Worm (Caenorhabditis elegans): Measurements from ENCODE around the gene hmgr-1.
A peak's percentile ranks its signal among the peaks of the same experiment; 100 is the strongest.

The hmgr-1 gene

DNA sequence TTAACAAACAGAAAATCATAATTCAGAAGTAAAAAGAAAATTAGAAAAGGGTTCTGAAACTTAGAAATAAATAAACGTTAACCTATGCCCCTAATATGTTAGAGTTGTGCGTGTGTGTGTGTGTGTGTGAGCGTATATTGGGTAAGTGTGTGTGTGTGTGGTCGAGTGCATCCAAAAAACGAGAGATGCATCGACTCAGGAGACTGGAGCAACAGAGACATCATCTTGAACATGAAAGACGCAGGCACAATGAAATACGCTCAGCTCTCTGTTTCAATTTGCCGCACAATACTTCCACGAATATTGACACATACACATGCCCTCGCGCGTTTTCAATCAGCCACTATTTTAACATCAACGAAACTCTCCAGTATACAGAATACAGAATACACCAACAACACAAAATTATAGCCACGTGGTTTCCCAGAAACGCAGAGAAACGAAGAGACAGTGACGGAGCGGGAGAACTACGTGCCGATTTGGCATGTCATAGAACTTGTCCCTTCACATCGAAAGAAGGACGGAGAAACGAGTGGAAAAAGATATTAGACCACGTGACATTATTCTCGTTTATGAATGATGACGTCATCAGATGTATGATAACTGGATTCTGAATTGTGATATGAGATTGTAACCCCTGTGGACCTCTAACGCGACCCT lies 17.0 kb downstream of the hmgr-1 start (continued):
- TF ChIP-seq tlp-1 (tag; optimal IDR thresholded peaks at IDR 0.05) (no peak), zip-4 (GFP tag; optimal IDR thresholded peaks at IDR 0.05) (no peak), irx-1 (tag; optimal IDR thresholded peaks at IDR 0.05) (peak; percentile 64), nhr-84 (tag; optimal IDR thresholded peaks at IDR 0.05) (no peak), ama-1 (optimal IDR thresholded peaks at IDR 0.05) (no peak), nhr-19 (GFP tag; conservative IDR thresholded peaks at IDR 0.05) (peak; percentile 73), elt-3 (tag; optimal IDR thresholded peaks at IDR 0.05) (peak in 5 of 6 experiments; percentile 14 to 91 (median 53)), unc-86 (tag; optimal IDR thresholded peaks at IDR 0.05) (no peak), unc-130 (tag; optimal IDR thresholded peaks at IDR 0.05) (peak; percentile 17), ceh-8 (GFP tag; optimal IDR thresholded peaks at IDR 0.05) (peak; percentile 18), F16B12.6 (tag; optimal IDR thresholded peaks at IDR 0.05) (peak; percentile 27), sup-37 (GFP tag; optimal IDR thresholded peaks at IDR 0.05) (no peak), nhr-47 (tag; optimal IDR thresholded peaks at IDR 0.05) (peak; percentile 79), mep-1 (tag; optimal IDR thresholded peaks at IDR 0.05) (peak; percentile 90), C04F5.9 (tag; optimal IDR thresholded peaks at IDR 0.05) (peak; percentile 4), unc-98 (GFP tag; IDR thresholded peaks at IDR 0.05) (no peak), efl-1 (optimal IDR thresholded peaks at IDR 0.05) (peak; percentile 10 to 50), efl-1 (GFP tag; optimal IDR thresholded peaks at IDR 0.05 in 1 of 2) (peak; percentile 26 to 93), unc-62 (GFP tag; optimal IDR thresholded peaks at IDR 0.05) (no peak), tbx-2 (tag; optimal IDR thresholded peaks at IDR 0.05) (peak; percentile 79), nhr-237 (tag; optimal IDR thresholded peaks at IDR 0.05) (peak; percentile 13), snu-23 (GFP tag; optimal IDR thresholded peaks at IDR 0.05) (peak; percentile 96), vab-15 (tag; optimal IDR thresholded peaks at IDR 0.05) (peak; percentile 33), isw-1 (GFP tag; IDR thresholded peaks at IDR 0.05) (no peak), mab-9 (GFP tag; IDR thresholded peaks at IDR 0.05) (no peak), lir-3 (tag; optimal IDR thresholded peaks at IDR 0.05; ENCODE audit: poor library complexity) (peak; percentile 52), pag-3 (tag; optimal IDR thresholded peaks at IDR 0.05; ENCODE audit: borderline replicate concordance, insufficient read depth) (no peak), blmp-1 (tag; optimal IDR thresholded peaks at IDR 0.05) (peak; percentile 89), unc-30 (tag; optimal IDR thresholded peaks at IDR 0.05) (no peak), hpl-2 (GFP tag; optimal IDR thresholded peaks at IDR 0.05) (peak; percentile 31), zag-1 (tag; optimal IDR thresholded peaks at IDR 0.05) (no peak), lin-14 (GFP tag; optimal IDR thresholded peaks at IDR 0.05) (peak; percentile 90), pqm-1 (tag; optimal IDR thresholded peaks at IDR 0.05) (no peak), dsc-1 (tag; optimal IDR thresholded peaks at IDR 0.05) (peak; percentile 14), nhr-71 (tag; optimal IDR thresholded peaks at IDR 0.05) (peak; percentile 93), snpc-4 (tag; optimal IDR thresholded peaks at IDR 0.05) (no peak), ztf-11 (tag; optimal IDR thresholded peaks at IDR 0.05) (no peak)

DNA sequence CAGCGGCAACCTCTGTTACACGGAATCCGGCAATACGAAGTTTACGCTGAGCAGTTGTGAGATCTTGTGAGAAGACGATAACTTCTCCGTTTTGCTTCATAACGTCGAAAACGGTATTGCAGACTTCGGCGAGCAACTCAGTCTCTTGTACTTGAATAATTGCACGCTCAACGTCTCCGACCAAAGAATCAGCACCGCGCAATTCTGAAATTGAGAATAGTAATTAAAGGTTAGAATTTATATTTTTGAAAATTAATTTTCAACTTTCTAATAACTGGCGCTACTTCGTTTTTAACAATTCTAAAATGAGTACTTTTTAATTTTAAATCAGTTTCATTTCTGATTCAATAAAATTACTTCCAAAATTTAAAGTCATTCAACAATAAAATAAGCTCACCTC lies 19.2 kb downstream of the hmgr-1 start:
- no peak for TF ChIP-seq ceh-82 (tag; optimal IDR thresholded peaks at IDR 0.05)
- no peak for TF ChIP-seq snu-23 (GFP tag; optimal IDR thresholded peaks at IDR 0.05)
- TF ChIP-seq dsc-1 (tag; optimal IDR thresholded peaks at IDR 0.05) = no peak
- no peak for TF ChIP-seq lir-3 (tag; optimal IDR thresholded peaks at IDR 0.05; ENCODE audit: poor library complexity)
- TF ChIP-seq hlh-4 (tag; optimal IDR thresholded peaks at IDR 0.05) = no peak
- TF ChIP-seq nhr-11 (tag; optimal IDR thresholded peaks at IDR 0.05) = no peak
- no peak for TF ChIP-seq ets-5 (GFP tag; IDR thresholded peaks at IDR 0.05)
- no peak for TF ChIP-seq nhr-76 (tag; optimal IDR thresholded peaks at IDR 0.05)
- no peak for TF ChIP-seq mep-1 (tag; optimal IDR thresholded peaks at IDR 0.05)
- no peak for TF ChIP-seq nhr-84 (tag; optimal IDR thresholded peaks at IDR 0.05)
- TF ChIP-seq mef-2 (tag; optimal IDR thresholded peaks at IDR 0.05) = no peak
- TF ChIP-seq pqm-1 (tag; optimal IDR thresholded peaks at IDR 0.05) = no peak
- no peak for TF ChIP-seq zip-4 (GFP tag; optimal IDR thresholded peaks at IDR 0.05)
- TF ChIP-seq efl-3 (GFP tag; optimal IDR thresholded peaks at IDR 0.05) = no peak
- TF ChIP-seq ceh-63 (GFP tag; optimal IDR thresholded peaks at IDR 0.05) = no peak
- TF ChIP-seq vab-15 (tag; optimal IDR thresholded peaks at IDR 0.05) = no peak
- TF ChIP-seq elt-3 (tag; optimal IDR thresholded peaks at IDR 0.05) = no peak
- TF ChIP-seq C16A3.4 (tag; optimal IDR thresholded peaks at IDR 0.05) = no peak
- TF ChIP-seq ces-1 (GFP tag; optimal IDR thresholded peaks at IDR 0.05) = no peak
